Worm (Caenorhabditis elegans) whole organism, early embryonic: ENCODE results near the gene srj-29.

ENCODE experiments used
- B0310.2 ChIP-seq: sonication (generic microtip); optimal IDR thresholded peaks from 2 replicates; lab custom pipeline; 2016; ENCODE audit warnings: mild to moderate bottlenecking, missing genetic modification characterization, missing compliant biosample characterization
- ama-1 ChIP-seq: fragments of 150-350 bp; optimal IDR thresholded peaks from 2 replicates; lab custom pipeline; 2014
- ets-7 ChIP-seq: sonication (generic microtip); optimal IDR thresholded peaks from 2 replicates; lab custom pipeline; 2016; ENCODE audit warnings: missing genotype, missing genetic modification characterization, missing compliant biosample characterization
- flt-1 ChIP-seq: fragments of 200-800 bp; sonication (Bioruptor generic); IDR thresholded peaks from 2 replicates; pipeline ENCODE4 v1.3.6; 2022; ENCODE audit warnings: missing genetic modification characterization, missing compliant biosample characterization
- sea-1 ChIP-seq: fragments of 200-800 bp; sonication (Bioruptor generic); conservative IDR thresholded peaks from 2 replicates; pipeline ENCODE4 v1.3.6; 2022; ENCODE audit warnings: missing genetic modification characterization, missing compliant biosample characterization

DNA sequence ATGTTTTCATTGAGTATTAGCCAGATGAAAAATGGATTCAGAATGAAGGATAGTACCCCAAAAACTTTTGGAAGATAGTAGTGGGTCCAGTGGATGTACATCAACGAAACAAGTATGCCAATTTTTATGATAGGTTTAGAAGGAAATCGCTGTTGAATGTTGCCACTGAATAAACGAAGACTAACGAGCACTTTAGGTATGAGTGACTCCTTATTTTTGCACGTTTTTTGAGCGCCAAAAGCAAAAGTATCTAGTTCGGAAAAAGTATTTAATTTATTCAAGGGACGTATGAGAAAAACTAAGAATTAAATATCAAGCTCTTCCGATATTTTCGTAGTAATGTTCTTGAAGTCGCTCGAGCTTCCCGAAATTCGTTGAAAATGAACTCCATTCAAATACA, 1.6 kb upstream of the srj-29 start, which contains the start of gene srj-10:
- TF ChIP-seq ets-7 (tag; lab: Kevin White, UChicago) (no peak), sea-1 (no peak), ama-1 (lab: Kevin White, UChicago) (no peak), B0310.2 (tag; lab: Kevin White, UChicago) (no peak), flt-1 (no peak)
